Fruit fly (Drosophila melanogaster) whole organism, adult: ENCODE measurements around the gene nxf4.

Experiments
- CG33017 ChIP-seq: fragments of 200-800 bp; sonication (Bioruptor generic); optimal IDR thresholded peaks from 2 replicates; lab custom pipeline; 2018; ENCODE audit warnings: missing biosample characterization, mild to moderate bottlenecking, missing genetic modification characterization, moderate library complexity
- CG5204 ChIP-seq: fragments of 200-800 bp; sonication (Bioruptor generic); optimal IDR thresholded peaks from 2 replicates; lab custom pipeline; 2016; ENCODE audit warnings: missing biosample characterization, missing genetic modification characterization
- CG7101 ChIP-seq: fragments of 200-800 bp; sonication (Bioruptor generic); optimal IDR thresholded peaks from 2 replicates; lab custom pipeline; 2018; ENCODE audit warnings: missing biosample characterization, mild to moderate bottlenecking, missing genetic modification characterization, moderate library complexity
- Clk ChIP-seq: fragments of 200-800 bp; sonication (Bioruptor generic); optimal IDR thresholded peaks from 2 replicates; lab custom pipeline; 2017; ENCODE audit warnings: missing biosample characterization, missing genetic modification characterization
- Hr96 ChIP-seq: fragments of 200-800 bp; sonication (Bioruptor generic); optimal IDR thresholded peaks from 2 replicates; lab custom pipeline; 2016; ENCODE audit warnings: missing biosample characterization, missing genetic modification characterization
- cnc ChIP-seq, 2 experiments: fragments of >200 bp; optimal IDR thresholded peaks; 2 replicates each; lab custom pipeline; 2017
- kay ChIP-seq: fragments of 200-800 bp; sonication (Bioruptor generic); peaks from one replicate; lab custom pipeline; 2016; ENCODE audit warnings: missing biosample characterization, missing genetic modification characterization, borderline replicate concordance
- pad ChIP-seq: fragments of 200-800 bp; sonication (Bioruptor generic); optimal IDR thresholded peaks from 3 replicates; lab custom pipeline; 2017; ENCODE audit warnings: missing biosample characterization, missing genetic modification characterization, mild to moderate bottlenecking, moderate library complexity, missing genetic modification reagents
- tj ChIP-seq: fragments of 200-800 bp; sonication (Bioruptor generic); optimal IDR thresholded peaks from 3 replicates; lab custom pipeline; 2017; ENCODE audit warnings: missing biosample characterization, mild to moderate bottlenecking, missing genetic modification characterization, moderate library complexity

DNA sequence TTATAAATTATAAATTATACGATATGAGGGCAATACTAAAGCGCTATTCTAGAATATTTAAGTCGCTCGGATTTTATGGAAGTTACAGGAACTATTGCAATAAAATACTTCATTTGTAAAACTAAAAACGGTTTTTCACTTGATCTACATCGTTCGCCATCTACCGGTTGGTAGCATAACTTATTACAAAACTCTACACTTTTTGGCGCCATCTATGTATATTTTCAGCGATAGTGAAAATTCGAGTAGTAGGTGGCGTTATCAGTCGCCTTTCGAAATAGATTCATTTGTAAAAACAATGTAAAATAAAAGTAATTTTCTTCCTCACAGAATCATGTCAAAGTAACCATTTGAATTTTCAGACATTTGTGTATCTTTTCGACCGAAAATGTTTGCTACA lies at the start of gene nxf4:
- TF ChIP-seq pad (GFP tag; lab: Kevin White, UChicago) (no peak), Hr96 (GFP tag; lab: Kevin White, UChicago) (peak; percentile 34), CG5204 (no peak), Clk (no peak), cnc (optimal IDR thresholded peaks at IDR 0.05; lab: Kevin White, UChicago) (no peak), tj (GFP tag; lab: Kevin White, UChicago) (no peak), kay (GFP tag; lab: Kevin White, UChicago) (no peak), CG33017 (tag; lab: Kevin White, UChicago) (no peak), CG7101 (tag; lab: Kevin White, UChicago) (no peak)
